Worm (Caenorhabditis elegans): ENCODE measurements around the gene K07F5.8.

The K07F5.8 gene

ce11 chrIV:9875646-9876045, 26.1 kb upstream of the K07F5.8 start (continued):
- no peak for TF ChIP-seq saeg-2 (GFP tag; IDR thresholded peaks at IDR 0.05)
- TF ChIP-seq ctbp-1 (GFP tag; IDR thresholded peaks at IDR 0.05) = no peak
- no peak for TF ChIP-seq tag-97 (GFP tag; IDR thresholded peaks at IDR 0.05)
- no peak for TF ChIP-seq mes-2 (tag; optimal IDR thresholded peaks at IDR 0.05; ENCODE audit: poor library complexity, severe bottlenecking)
- no peak for TF ChIP-seq nhr-6 (tag; optimal IDR thresholded peaks at IDR 0.05)
- no peak for TF ChIP-seq daf-16 (GFP tag; optimal IDR thresholded peaks at IDR 0.05)
- peak; percentile 88 for TF ChIP-seq daf-16 (tag; optimal IDR thresholded peaks at IDR 0.05)
- TF ChIP-seq nhr-28 (tag; optimal IDR thresholded peaks at IDR 0.05) = peak; percentile 87
- TF ChIP-seq zfp-3 (GFP tag; conservative IDR thresholded peaks at IDR 0.05) = no peak
- no peak for TF ChIP-seq aly-2 (tag; optimal IDR thresholded peaks at IDR 0.05)
- no peak for TF ChIP-seq Y105C5A.15 (GFP tag; IDR thresholded peaks at IDR 0.05)
- TF ChIP-seq nhr-76 (tag; optimal IDR thresholded peaks at IDR 0.05) = no peak
- TF ChIP-seq pqm-1 (tag; optimal IDR thresholded peaks at IDR 0.05) = peak; percentile 11
- TF ChIP-seq nhr-11 (tag; optimal IDR thresholded peaks at IDR 0.05) = no peak
- TF ChIP-seq R02D3.7 (tag; optimal IDR thresholded peaks at IDR 0.05) = no peak
- TF ChIP-seq unc-39 (tag; optimal IDR thresholded peaks at IDR 0.05) = no peak
- no peak for TF ChIP-seq nhr-77 (tag; optimal IDR thresholded peaks at IDR 0.05)
- TF ChIP-seq php-3 (GFP tag; IDR thresholded peaks at IDR 0.05) = 0 out of 2 replicates have a peak, but pooled peaks have one; percentile 20
- no peak for TF ChIP-seq zag-1 (tag; optimal IDR thresholded peaks at IDR 0.05)
- peak; percentile 76 for TF ChIP-seq hlh-30 (tag; optimal IDR thresholded peaks at IDR 0.05; ENCODE audit: insufficient read depth)
- TF ChIP-seq gei-8 (GFP tag; optimal IDR thresholded peaks at IDR 0.05) = no peak
- TF ChIP-seq T26A8.4 (GFP tag; IDR thresholded peaks at IDR 0.05) = no peak
- no peak for TF ChIP-seq sdz-12 (GFP tag; optimal IDR thresholded peaks at IDR 0.05)
- no peak for TF ChIP-seq ceh-32 (tag; optimal IDR thresholded peaks at IDR 0.05; ENCODE audit: poor library complexity)
- no peak for TF ChIP-seq nhr-102 (tag; optimal IDR thresholded peaks at IDR 0.05)
- TF ChIP-seq F37D6.2 (tag; optimal IDR thresholded peaks at IDR 0.05) = no peak
- no peak for TF ChIP-seq lin-1 (GFP tag; IDR thresholded peaks at IDR 0.05)
- TF ChIP-seq tra-1 (GFP tag; IDR thresholded peaks at IDR 0.05) = no peak
- TF ChIP-seq ama-1 (optimal IDR thresholded peaks at IDR 0.05) = no peak
- no peak for TF ChIP-seq lin-29 (GFP tag; IDR thresholded peaks at IDR 0.05)
- TF ChIP-seq snpc-4 (tag; optimal IDR thresholded peaks at IDR 0.05) = no peak
- no peak for TF ChIP-seq ceh-20 (GFP tag; IDR thresholded peaks at IDR 0.05)
- TF ChIP-seq mxl-3 (GFP tag; optimal IDR thresholded peaks at IDR 0.05) = peak; percentile 90
- TF ChIP-seq unc-62 (GFP tag; optimal IDR thresholded peaks at IDR 0.05 in 1 of 2) = peak in 1 of 2 experiments; percentile 43
- no peak for TF ChIP-seq unc-62 (tag; optimal IDR thresholded peaks at IDR 0.05)
- no peak for TF ChIP-seq hmg-1.1 (GFP tag; IDR thresholded peaks at IDR 0.05)
- TF ChIP-seq jun-1 (tag; optimal IDR thresholded peaks at IDR 0.05) = no peak
- no peak for TF ChIP-seq Y5F2A.4 (GFP tag; optimal IDR thresholded peaks at IDR 0.05)
- no peak for TF ChIP-seq daf-8 (GFP tag; IDR thresholded peaks at IDR 0.05)
- TF ChIP-seq F44E2.7 (GFP tag; IDR thresholded peaks at IDR 0.05) = no peak
- TF ChIP-seq Y48G9A.11 (GFP tag; IDR thresholded peaks at IDR 0.05) = no peak
- no peak for TF ChIP-seq lim-7 (GFP tag; IDR thresholded peaks at IDR 0.05)
- TF ChIP-seq set-16 (GFP tag; IDR thresholded peaks at IDR 0.05) = no peak
- no peak for TF ChIP-seq F49E8.2 (tag; optimal IDR thresholded peaks at IDR 0.05; ENCODE audit: borderline replicate concordance)
- no peak for TF ChIP-seq ceh-62 (tag; optimal IDR thresholded peaks at IDR 0.05)
- no peak for TF ChIP-seq lin-38 (GFP tag; IDR thresholded peaks at IDR 0.05)
- TF ChIP-seq attf-4 (tag; optimal IDR thresholded peaks at IDR 0.05) = no peak
- no peak for TF ChIP-seq nhr-111 (GFP tag; optimal IDR thresholded peaks at IDR 0.05)
- TF ChIP-seq ztf-11 (tag; optimal IDR thresholded peaks at IDR 0.05) = no peak
- TF ChIP-seq lin-39 (tag; optimal IDR thresholded peaks at IDR 0.05) = no peak
- TF ChIP-seq egl-43 (GFP tag; IDR thresholded peaks at IDR 0.05) = no peak
- TF ChIP-seq dmd-8 (GFP tag; IDR thresholded peaks at IDR 0.05) = no peak
- peak; percentile 74 for TF ChIP-seq dve-1 (tag; optimal IDR thresholded peaks at IDR 0.05; ENCODE audit: insufficient read depth)
- TF ChIP-seq ces-1 (GFP tag; optimal IDR thresholded peaks at IDR 0.05) = no peak
